Fruit fly (Drosophila melanogaster): ENCODE results near the gene CG33340.

dm6 chr3R:24386434-24386833, 23.5 kb downstream of the CG33340 start:
- TF ChIP-seq psq (optimal IDR thresholded peaks at IDR 0.05) (no peak), Myc (optimal IDR thresholded peaks at IDR 0.05) (no peak), Sin3A (optimal IDR thresholded peaks at IDR 0.05) (no peak)
